Fruit fly (Drosophila melanogaster): ENCODE results near the gene CG31142.

CG31142 gene

DNA sequence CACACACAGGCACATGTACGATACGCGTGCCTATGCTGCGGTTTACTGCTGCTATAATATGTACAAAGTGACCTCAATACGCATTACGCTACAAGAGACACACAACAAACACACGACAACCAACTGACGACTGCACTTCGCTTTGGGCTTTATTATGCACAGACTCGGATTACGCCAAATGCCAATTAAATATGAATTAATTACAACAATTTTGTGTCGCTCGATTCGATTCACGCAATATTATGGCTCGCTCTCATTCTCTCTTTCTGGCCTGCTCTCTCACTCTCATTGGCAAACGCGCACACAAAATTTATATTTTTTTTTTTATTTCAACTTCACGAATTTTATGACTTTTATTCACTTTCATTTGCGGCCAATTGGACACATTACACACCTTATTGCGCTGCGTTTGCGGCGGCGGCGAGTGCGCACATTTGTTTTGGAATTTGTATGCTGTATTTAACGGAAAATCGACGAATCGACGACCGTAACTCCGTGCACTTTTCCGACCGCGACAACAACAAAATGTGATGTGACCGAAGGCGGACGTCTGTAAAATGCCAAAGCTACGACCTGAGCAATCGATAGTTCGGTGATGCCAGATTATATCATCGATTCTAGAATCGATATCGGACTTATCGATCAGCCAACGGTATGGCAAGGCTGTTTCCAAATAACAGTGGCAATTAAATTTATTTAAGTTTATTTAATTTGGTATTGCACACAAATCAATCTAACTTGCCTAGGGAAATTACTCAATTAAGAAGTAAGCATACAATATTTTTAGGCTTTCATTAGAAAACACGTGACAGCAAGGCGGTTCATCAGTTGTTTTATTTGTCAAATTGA, 6.3 kb upstream of the CG31142 start, which contains the start of the genes sba and CG31141 (continued):
- TF ChIP-seq dimm (GFP tag; IDR thresholded peaks at IDR 0.05), result no peak
- peak; percentile 15 for TF ChIP-seq phol (tag; optimal IDR thresholded peaks at IDR 0.05)
- no peak for TF ChIP-seq ind (GFP tag; optimal IDR thresholded peaks at IDR 0.05)
- TF ChIP-seq CG3407 (GFP tag; optimal IDR thresholded peaks at IDR 0.05), result no peak
- TF ChIP-seq CG18619 (GFP tag; optimal IDR thresholded peaks at IDR 0.05), result peak; percentile 21
- no peak for TF ChIP-seq ash1 (GFP tag; optimal IDR thresholded peaks at IDR 0.05)
- TF ChIP-seq trem (tag; optimal IDR thresholded peaks at IDR 0.05), result peak; percentile 65
- TF ChIP-seq CG12299 (tag; optimal IDR thresholded peaks at IDR 0.05), result peak; percentile 50
- peak; percentile 94 for TF ChIP-seq CG6791 (GFP tag; IDR thresholded peaks at IDR 0.05; ENCODE audit: partially characterized antibody)
- TF ChIP-seq CG11398 (GFP tag; optimal IDR thresholded peaks at IDR 0.05), result no peak
- no peak for TF ChIP-seq CG8281 (tag; optimal IDR thresholded peaks at IDR 0.05)
- no peak for TF ChIP-seq CG8944 (GFP tag; optimal IDR thresholded peaks at IDR 0.05)
- no peak for TF ChIP-seq NfI (GFP tag; optimal IDR thresholded peaks at IDR 0.05)
- TF ChIP-seq exex (tag; optimal IDR thresholded peaks at IDR 0.05), result peak; percentile 77
- TF ChIP-seq tin (GFP tag; optimal IDR thresholded peaks at IDR 0.05), result peak; percentile 18
- no peak for TF ChIP-seq CG13424 (tag; optimal IDR thresholded peaks at IDR 0.05)
- peak; percentile 26 for TF ChIP-seq gcm (GFP tag; optimal IDR thresholded peaks at IDR 0.05)
- TF ChIP-seq ken (GFP tag; IDR thresholded peaks at IDR 0.05), result no peak
- TF ChIP-seq Dref (GFP tag; IDR thresholded peaks at IDR 0.05), result peak; percentile 100
- TF ChIP-seq Rx (GFP tag; IDR thresholded peaks at IDR 0.05), result no peak
- peak in 1 of 2 experiments; percentile 4 for TF ChIP-seq insv (GFP tag; optimal IDR thresholded peaks at IDR 0.05)
- TF ChIP-seq hb (GFP tag; IDR thresholded peaks at IDR 0.05; ENCODE audit: partially characterized antibody), result peak; percentile 88
- peak; percentile 42 for TF ChIP-seq kah (GFP tag; optimal IDR thresholded peaks at IDR 0.05)
- no peak for TF ChIP-seq CG8089 (GFP tag; optimal IDR thresholded peaks at IDR 0.05)
- TF ChIP-seq HLH54F (GFP tag; optimal IDR thresholded peaks at IDR 0.05), result no peak
- TF ChIP-seq sqz (GFP tag; optimal IDR thresholded peaks at IDR 0.05), result peak; percentile 68
- TF ChIP-seq CG11247 (GFP tag; IDR thresholded peaks at IDR 0.05), result 0 out of 2 replicates have a peak, but pooled peaks have one; percentile 13
- TF ChIP-seq pros (GFP tag; optimal IDR thresholded peaks at IDR 0.05), result no peak
- 0 out of 3 replicates have a peak, but pooled peaks have one; percentile 7 for TF ChIP-seq CG17361 (GFP tag; IDR thresholded peaks at IDR 0.05)
- no peak for TF ChIP-seq chn (GFP tag; optimal IDR thresholded peaks at IDR 0.05)
- TF ChIP-seq onecut (GFP tag; IDR thresholded peaks at IDR 0.05), result peak; percentile 44
- no peak for TF ChIP-seq Nf-YB (GFP tag; optimal IDR thresholded peaks at IDR 0.05)
- TF ChIP-seq CG10274 (GFP tag; optimal IDR thresholded peaks at IDR 0.05), result no peak
- no peak for TF ChIP-seq en (GFP tag; optimal IDR thresholded peaks at IDR 0.05)
- TF ChIP-seq CG34422 (GFP tag; IDR thresholded peaks at IDR 0.05), result peak; percentile 70; the same call in 1 of the 3 replicates
- no peak for TF ChIP-seq sug (tag; optimal IDR thresholded peaks at IDR 0.05)
- no peak for TF ChIP-seq Tbp (GFP tag; optimal IDR thresholded peaks at IDR 0.05)
- TF ChIP-seq CG10209 (GFP tag; optimal IDR thresholded peaks at IDR 0.05), result no peak
- TF ChIP-seq Lpt (GFP tag; optimal IDR thresholded peaks at IDR 0.05), result no peak
- no peak for TF ChIP-seq CG2202 (tag; optimal IDR thresholded peaks at IDR 0.05)
- TF ChIP-seq Lhr (GFP tag; optimal IDR thresholded peaks at IDR 0.05), result peak; percentile 53
- no peak for TF ChIP-seq CG5953 (GFP tag; IDR thresholded peaks at IDR 0.05)
- no peak for TF ChIP-seq ftz-f1 (GFP tag; optimal IDR thresholded peaks at IDR 0.05)
- no peak for TF ChIP-seq CG5180 (GFP tag; optimal IDR thresholded peaks at IDR 0.05)
- peak; percentile 93 for TF ChIP-seq Elba2 (GFP tag; optimal IDR thresholded peaks at IDR 0.05)
- peak; percentile 37 for TF ChIP-seq CTCF (GFP tag; optimal IDR thresholded peaks at IDR 0.05)
- no peak for TF ChIP-seq CG3065 (GFP tag; optimal IDR thresholded peaks at IDR 0.05)
- TF ChIP-seq YL-1 (GFP tag; optimal IDR thresholded peaks at IDR 0.05), result peak; percentile 74

All from whole organism, embryonic.